Worm (Caenorhabditis elegans): ENCODE results near the gene F59B8.1.

DNA sequence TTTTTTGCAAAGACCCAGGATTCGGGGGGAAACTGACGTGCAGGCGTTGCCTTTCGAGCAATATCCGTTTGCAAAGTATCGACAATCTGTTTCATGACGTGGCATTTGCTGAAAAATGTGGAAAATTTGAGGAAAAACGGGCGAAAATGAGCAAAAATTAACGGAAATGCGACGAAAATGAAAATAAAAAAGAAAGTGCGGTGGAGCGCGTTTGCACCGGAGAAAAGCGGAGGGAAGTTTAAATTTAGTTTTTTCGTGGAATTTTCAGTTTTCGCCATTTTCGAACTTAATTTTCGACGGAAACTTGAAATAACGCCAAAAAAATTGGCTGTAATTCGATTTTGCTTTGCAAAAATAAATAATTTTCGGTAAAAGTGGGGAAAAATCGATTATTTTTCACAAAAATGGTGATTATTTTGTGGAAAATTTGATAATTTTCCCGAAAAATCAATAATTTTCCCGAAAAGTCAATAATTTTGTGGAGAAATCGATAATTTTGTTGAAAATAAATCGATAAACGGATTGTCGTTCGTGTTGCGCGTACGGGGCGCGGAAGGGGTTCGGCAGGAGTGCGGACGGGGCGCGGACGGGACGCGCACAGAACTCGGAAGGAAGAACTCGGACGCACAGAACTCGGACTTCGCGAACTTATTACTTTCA is 24.2 kb upstream of the F59B8.1 start:
- TF ChIP-seq pqm-1 (tag; optimal IDR thresholded peaks at IDR 0.05), result no peak
- TF ChIP-seq nhr-76 (tag; optimal IDR thresholded peaks at IDR 0.05), result no peak
- no peak for TF ChIP-seq nhr-42 (GFP tag; IDR thresholded peaks at IDR 0.05)
- no peak for TF ChIP-seq ZK337.2 (GFP tag; IDR thresholded peaks at IDR 0.05)
- TF ChIP-seq fkh-10 (GFP tag; optimal IDR thresholded peaks at IDR 0.05), result no peak
- no peak for TF ChIP-seq Y75B8A.6 (GFP tag; IDR thresholded peaks at IDR 0.05)
- no peak for TF ChIP-seq nhr-6 (tag; optimal IDR thresholded peaks at IDR 0.05)
- TF ChIP-seq unc-62 (GFP tag; optimal IDR thresholded peaks at IDR 0.05 in 1 of 2), result peak in 1 of 2 experiments; percentile 23
- no peak for TF ChIP-seq unc-62 (tag; optimal IDR thresholded peaks at IDR 0.05)
- no peak for TF ChIP-seq Y105C5A.15 (GFP tag; IDR thresholded peaks at IDR 0.05)
- TF ChIP-seq F44E2.7 (GFP tag; IDR thresholded peaks at IDR 0.05), result no peak
- TF ChIP-seq zag-1 (tag; optimal IDR thresholded peaks at IDR 0.05), result no peak
- no peak for TF ChIP-seq F26F4.8 (GFP tag; conservative IDR thresholded peaks at IDR 0.05)

Measured in whole organism, L4 larva.